Fruit fly (Drosophila melanogaster): ENCODE measurements around the gene CG42240.

dm6 chrX:6295129-6295539 lies 35.5 kb upstream of the CG42240 start, which contains the start of the genes CG15891 and CG3815:
- TF ChIP-seq Pif1A (GFP tag; optimal IDR thresholded peaks at IDR 0.05) (no peak), CG9948 (tag; optimal IDR thresholded peaks at IDR 0.05) (peak; percentile 14)

All from whole organism, pupa.